Fruit fly (Drosophila melanogaster): ENCODE measurements around the gene ph-p.

DNA sequence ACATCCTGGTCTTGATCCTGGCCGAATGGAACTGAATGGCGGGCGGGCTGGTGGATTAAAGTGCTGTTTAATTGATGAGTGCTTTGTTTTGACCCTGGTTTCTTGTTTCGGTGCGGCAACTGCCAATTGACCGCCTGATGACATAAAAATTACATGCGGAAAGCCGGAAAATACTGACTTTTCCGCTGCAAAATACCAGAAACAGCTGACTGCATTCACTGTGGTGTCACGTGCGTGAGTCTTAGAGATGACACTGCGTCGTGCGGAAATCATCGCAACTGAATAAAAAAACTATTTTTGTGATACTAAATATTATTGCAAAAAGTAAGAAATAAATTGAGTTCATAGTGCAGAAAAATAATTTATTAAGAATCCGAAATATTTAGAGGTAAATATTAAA lies 11.3 kb upstream of the ph-p start, which contains the start of gene bcn92:
- TF ChIP-seq CG8478 (optimal IDR thresholded peaks at IDR 0.05) = no peak
- TF ChIP-seq CTCF (optimal IDR thresholded peaks at IDR 0.05) = peak in 1 of 2 experiments; percentile 15
